Worm (Caenorhabditis elegans): Measurements from ENCODE around the gene akt-2.
A peak's percentile ranks its signal among the peaks of the same experiment; 100 is the strongest.

akt-2 gene

DNA sequence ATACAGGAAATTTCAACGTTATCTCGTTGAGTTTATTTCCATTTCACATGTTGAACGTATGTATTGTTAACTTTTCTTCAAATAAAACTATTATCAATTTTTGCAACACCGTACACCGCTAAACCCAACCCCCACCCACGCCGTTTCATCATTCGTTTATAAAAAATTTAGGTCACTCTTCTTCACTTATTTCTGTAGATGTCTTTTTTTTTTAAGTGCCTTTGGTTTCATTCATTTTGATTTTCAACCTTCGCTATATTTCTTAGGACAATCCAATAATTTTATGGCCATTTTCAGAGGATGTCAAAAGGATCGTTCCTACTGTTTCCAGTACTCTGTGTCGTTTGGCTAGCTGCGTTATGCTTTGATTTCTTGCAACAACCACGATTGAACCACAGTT is 32.7 kb downstream of the akt-2 start, which contains the start of gene C37E2.3:
Gene C37E2.3, plus strand, starts transcription at position 301 of the 400 bp plus-strand sequence.
- no peak for TF ChIP-seq cey-2 (tag; optimal IDR thresholded peaks at IDR 0.05; ENCODE audit: borderline replicate concordance, insufficient read depth)

- TF ChIP-seq zfp-3 (GFP tag; conservative IDR thresholded peaks at IDR 0.05) = no peak
- no peak for TF ChIP-seq mdl-1 (tag; optimal IDR thresholded peaks at IDR 0.05)
- no peak for TF ChIP-seq F49E8.2 (tag; optimal IDR thresholded peaks at IDR 0.05; ENCODE audit: borderline replicate concordance)
- TF ChIP-seq arid-1 (GFP tag; conservative IDR thresholded peaks at IDR 0.05) = no peak
- TF ChIP-seq ces-1 (GFP tag; optimal IDR thresholded peaks at IDR 0.05) = no peak
These were observed 35.0 kb downstream of the akt-2 start for ce11 chrX:14182514-14182913.

- TF ChIP-seq duxl-1 (tag; optimal IDR thresholded peaks at IDR 0.05; ENCODE audit: poor library complexity) = no peak
- TF ChIP-seq hlh-30 (tag; optimal IDR thresholded peaks at IDR 0.05; ENCODE audit: insufficient read depth) = no peak
- TF ChIP-seq T20F7.1 (GFP tag; optimal IDR thresholded peaks at IDR 0.05) = no peak
- TF ChIP-seq ceh-82 (tag; optimal IDR thresholded peaks at IDR 0.05) = no peak
- no peak for TF ChIP-seq unc-62 (GFP tag; optimal IDR thresholded peaks at IDR 0.05 in 1 of 2)
- TF ChIP-seq unc-62 (tag; optimal IDR thresholded peaks at IDR 0.05) = no peak
- TF ChIP-seq daf-8 (GFP tag; IDR thresholded peaks at IDR 0.05) = no peak
- no peak for TF ChIP-seq madf-9 (GFP tag; conservative IDR thresholded peaks at IDR 0.05)
- no peak for TF ChIP-seq snpc-1.2 (GFP tag; IDR thresholded peaks at IDR 0.05)
- no peak for TF ChIP-seq dmd-8 (GFP tag; IDR thresholded peaks at IDR 0.05)
- TF ChIP-seq lin-39 (tag; optimal IDR thresholded peaks at IDR 0.05) = no peak
These were observed 38.1 kb downstream of the akt-2 start for ce11 chrX:14185631-14186030.

DNA sequence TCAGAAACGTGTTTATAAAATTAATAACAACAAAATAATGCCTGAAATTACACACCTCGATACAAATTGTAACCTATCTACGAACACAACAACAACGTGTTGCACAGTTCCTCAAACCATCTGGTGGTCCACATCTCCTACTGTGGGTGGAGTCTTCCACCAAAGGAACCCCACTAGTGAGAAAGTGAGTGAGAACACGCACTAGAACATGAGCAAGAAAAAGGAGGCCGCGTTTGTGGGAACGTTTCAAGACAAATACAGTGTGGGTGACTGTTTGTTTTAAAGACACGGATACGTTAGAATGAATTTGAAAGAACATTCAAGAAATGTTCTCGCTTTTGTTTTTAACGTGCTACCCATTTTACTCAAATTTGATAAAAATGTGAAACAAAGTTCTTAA is 39.0 kb downstream of the akt-2 start, which contains the start of gene ceh-36:
Gene ceh-36, minus strand, starts transcription at position 101 of the 400 bp plus-strand sequence.
- TF ChIP-seq hlh-30 (tag; optimal IDR thresholded peaks at IDR 0.05; ENCODE audit: insufficient read depth) = no peak
- peak; percentile 80 for TF ChIP-seq aha-1 (tag)

- TF ChIP-seq nhr-28 (tag; optimal IDR thresholded peaks at IDR 0.05) (peak; percentile 47), dpl-1 (GFP tag; optimal IDR thresholded peaks at IDR 0.05) (no peak), spr-1 (tag; optimal IDR thresholded peaks at IDR 0.05) (no peak), ZK337.2 (GFP tag; IDR thresholded peaks at IDR 0.05) (no peak), mes-2 (tag; optimal IDR thresholded peaks at IDR 0.05; ENCODE audit: poor library complexity, severe bottlenecking) (no peak), saeg-2 (GFP tag; IDR thresholded peaks at IDR 0.05) (no peak), unc-62 (GFP tag; optimal IDR thresholded peaks at IDR 0.05 in 1 of 2) (peak in 1 of 2 experiments; percentile 96), unc-62 (tag; optimal IDR thresholded peaks at IDR 0.05) (no peak), spr-3 (GFP tag; optimal IDR thresholded peaks at IDR 0.05) (no peak), zip-11 (GFP tag; IDR thresholded peaks at IDR 0.05) (no peak), set-16 (GFP tag; IDR thresholded peaks at IDR 0.05) (no peak), lin-15B (tag; optimal IDR thresholded peaks at IDR 0.05) (no peak), lin-29 (GFP tag; IDR thresholded peaks at IDR 0.05) (no peak), nhr-6 (tag; optimal IDR thresholded peaks at IDR 0.05) (no peak), F49E8.2 (tag; optimal IDR thresholded peaks at IDR 0.05; ENCODE audit: borderline replicate concordance) (no peak), daf-12 (tag; optimal IDR thresholded peaks at IDR 0.05) (no peak), egl-43 (GFP tag; IDR thresholded peaks at IDR 0.05) (no peak), sdz-12 (GFP tag; optimal IDR thresholded peaks at IDR 0.05) (no peak), ctbp-1 (GFP tag; IDR thresholded peaks at IDR 0.05) (no peak), dmd-6 (GFP tag; IDR thresholded peaks at IDR 0.05) (peak; percentile 44; the same call in 1 of the 2 replicates), rbr-2 (tag; optimal IDR thresholded peaks at IDR 0.05) (no peak), F37D6.2 (tag; optimal IDR thresholded peaks at IDR 0.05) (no peak), zfp-2 (tag; optimal IDR thresholded peaks at IDR 0.05) (no peak), unc-39 (tag; optimal IDR thresholded peaks at IDR 0.05) (no peak), pqm-1 (tag; optimal IDR thresholded peaks at IDR 0.05) (peak; percentile 77), D1046.2 (GFP tag; IDR thresholded peaks at IDR 0.05) (no peak), daf-16 (GFP tag; optimal IDR thresholded peaks at IDR 0.05) (no peak), daf-16 (tag; optimal IDR thresholded peaks at IDR 0.05) (peak; percentile 14), mdt-29 (GFP tag; IDR thresholded peaks at IDR 0.05) (no peak)
These were observed 46.8 kb downstream of the akt-2 start for ce11 chrX:14194251-14194650.
